Worm (Caenorhabditis elegans) whole organism, young adult: ENCODE data around the gene ckb-2.

ENCODE experiments used
- D2030.7 ChIP-seq: fragments of 200-800 bp; sonication (Bioruptor generic); IDR thresholded peaks from 2 replicates; pipeline ENCODE4 v1.3.6; 2022; ENCODE audit warnings: missing genetic modification reagents, missing genetic modification characterization, missing compliant biosample characterization
- ama-1 ChIP-seq, 3 experiments: fragments of 150-350 bp in 1 of 3; sonication (generic microtip) in 2 of 3; optimal IDR thresholded peaks; 2 replicates each; lab custom pipeline; 2014 to 2018; ENCODE audit warnings: missing biosample characterization in 2 of 3, missing genetic modification characterization in 2 of 3, missing genetic modification reagents in 2 of 3
- die-1 ChIP-seq: sonication (generic microtip); optimal IDR thresholded peaks from 2 replicates; lab custom pipeline; 2016; ENCODE audit warnings: missing genotype, mild to moderate bottlenecking, missing genetic modification characterization, missing compliant biosample characterization
- dpff-1 ChIP-seq: sonication (generic microtip); optimal IDR thresholded peaks from 2 replicates; lab custom pipeline; 2017; ENCODE audit warnings: mild to moderate bottlenecking, missing genetic modification characterization, missing compliant biosample characterization
- egl-44 ChIP-seq: fragments of 200-800 bp; sonication (Bioruptor generic); IDR thresholded peaks from 2 replicates; pipeline ENCODE4 v1.3.6; 2022; ENCODE audit warnings: missing genetic modification reagents, missing genetic modification characterization, missing compliant biosample characterization
- pha-4 ChIP-seq: fragments of 150-350 bp; sonication (generic microtip); optimal IDR thresholded peaks from 2 replicates; lab custom pipeline; 2014; ENCODE audit warnings: missing biosample characterization, missing genetic modification reagents, missing genetic modification characterization
- snpc-1.3 ChIP-seq: sonication (generic microtip); optimal IDR thresholded peaks from 2 replicates; lab custom pipeline; 2017; ENCODE audit warnings: missing genetic modification characterization, mild to moderate bottlenecking, missing compliant biosample characterization, antibody characterized with exemption, moderate library complexity, missing genotype, missing genetic modification reagents; ENCODE audit not compliant: insufficient read depth
- snpc-4 ChIP-seq, 5 experiments: fragments of 150-350 bp in 1 of 5; sonication (generic microtip) in 4 of 5; optimal IDR thresholded peaks; 2 replicates each; lab custom pipeline; 2014 to 2018; ENCODE audit warnings: missing genetic modification characterization in 5 of 5, missing biosample characterization in 3 of 5, antibody characterized with exemption in 2 of 5, mild to moderate bottlenecking in 2 of 5, missing compliant biosample characterization in 2 of 5, missing genotype in 2 of 5, moderate library complexity in 2 of 5, missing genetic modification reagents in 1 of 5

- TF ChIP-seq die-1 (tag; lab: Kevin White, UChicago): no peak
- no peak for TF ChIP-seq pha-4 (tag; lab: Kevin White, UChicago)
- TF ChIP-seq dpff-1 (tag; lab: Kevin White, UChicago): no peak
- no peak for TF ChIP-seq snpc-1.3 (tag; lab: Kevin White, UChicago)
- TF ChIP-seq egl-44 (GFP tag; lab: Robert Waterston, UW): no peak
- no peak for TF ChIP-seq ama-1 (optimal IDR thresholded peaks at IDR 0.05; lab: Kevin White, UChicago)
- TF ChIP-seq ama-1 (GFP tag; optimal IDR thresholded peaks at IDR 0.05; lab: Kevin White, UChicago): no peak
- TF ChIP-seq snpc-4 (GFP tag; optimal IDR thresholded peaks at IDR 0.05; lab: Kevin White, UChicago): no peak
- TF ChIP-seq snpc-4 (tag; optimal IDR thresholded peaks at IDR 0.05; lab: Kevin White, UChicago): no peak
- no peak for TF ChIP-seq D2030.7 (GFP tag; lab: Robert Waterston, UW)
These were observed 7.1 kb downstream of the ckb-2 start, which contains the start of gene pals-26 for ce11 chrIII:4374854-4375253.
